Fruit fly (Drosophila melanogaster) whole organism, pupa: ENCODE results near the gene CG34437.
A peak's percentile ranks its signal among the peaks of the same experiment; 100 is the strongest.

Experiments used
- CG10348 ChIP-seq: fragments of 200-800 bp; sonication (Bioruptor generic); IDR thresholded peaks from 2 replicates; pipeline ENCODE4 v1.3.6; 2022; ENCODE audit warnings: missing biosample characterization, missing genetic modification characterization
- CG12605 ChIP-seq: fragments of 200-800 bp; sonication (Bioruptor generic); IDR thresholded peaks from 2 replicates; pipeline ENCODE4 v1.3.6; 2022; ENCODE audit warnings: missing biosample characterization, missing genetic modification characterization
- CG13204 ChIP-seq: fragments of 200-800 bp; sonication (Bioruptor generic); optimal IDR thresholded peaks from 2 replicates; lab custom pipeline; 2018; ENCODE audit warnings: missing biosample characterization, mild to moderate bottlenecking, missing genetic modification characterization, moderate library complexity
- CG14655 ChIP-seq: fragments of 200-800 bp; sonication (Bioruptor generic); optimal IDR thresholded peaks from 3 replicates; lab custom pipeline; 2017; ENCODE audit warnings: mild to moderate bottlenecking, missing biosample characterization, missing genetic modification reagents, missing genetic modification characterization
- CG15710 ChIP-seq: fragments of 200-800 bp; sonication (Bioruptor generic); optimal IDR thresholded peaks from 2 replicates; lab custom pipeline; 2018; ENCODE audit warnings: missing biosample characterization, mild to moderate bottlenecking, missing genetic modification characterization, moderate library complexity
- CG17806 ChIP-seq: fragments of 200-800 bp; sonication (Bioruptor generic); optimal IDR thresholded peaks from 2 replicates; lab custom pipeline; 2018; ENCODE audit warnings: missing biosample characterization, mild to moderate bottlenecking, missing genetic modification characterization, moderate library complexity
- CG32121 ChIP-seq: fragments of 200-800 bp; sonication (Bioruptor generic); IDR thresholded peaks from 2 replicates; pipeline ENCODE4 v1.3.6; 2022; ENCODE audit warnings: missing biosample characterization, missing genetic modification characterization
- CG34367 ChIP-seq: fragments of 200-800 bp; sonication (Bioruptor generic); optimal IDR thresholded peaks from 2 replicates; lab custom pipeline; 2018; ENCODE audit warnings: missing biosample characterization, mild to moderate bottlenecking, missing genetic modification characterization
- CG4496 ChIP-seq: fragments of 200-800 bp; sonication (Bioruptor generic); IDR thresholded peaks from 3 replicates; pipeline ENCODE4 v1.3.6; 2022; ENCODE audit warnings: missing biosample characterization, missing genetic modification characterization
- CG8159 ChIP-seq: fragments of 200-800 bp; sonication (Bioruptor generic); optimal IDR thresholded peaks from 3 replicates; lab custom pipeline; 2018; ENCODE audit warnings: missing biosample characterization, mild to moderate bottlenecking, missing genetic modification characterization, moderate library complexity
- CG8301 ChIP-seq: fragments of 200-800 bp; sonication (Bioruptor generic); optimal IDR thresholded peaks from 2 replicates; lab custom pipeline; 2018; ENCODE audit warnings: missing biosample characterization, mild to moderate bottlenecking, missing genetic modification characterization
- CG9948 ChIP-seq: fragments of 200-800 bp; sonication (Bioruptor generic); optimal IDR thresholded peaks from 2 replicates; lab custom pipeline; 2018; ENCODE audit warnings: missing biosample characterization, mild to moderate bottlenecking, missing genetic modification characterization, moderate library complexity
- D1 ChIP-seq: fragments of 200-800 bp; sonication (Bioruptor generic); optimal IDR thresholded peaks from 2 replicates; lab custom pipeline; 2018; ENCODE audit warnings: missing biosample characterization, mild to moderate bottlenecking, missing genetic modification characterization, moderate library complexity
- EcR ChIP-seq: fragments of 200-800 bp; sonication (Bioruptor generic); optimal IDR thresholded peaks from 3 replicates; lab custom pipeline; 2019; ENCODE audit warnings: missing biosample characterization, missing genetic modification characterization, mild to moderate bottlenecking, moderate library complexity, missing genetic modification reagents
- Ets98B ChIP-seq: fragments of 200-800 bp; sonication (Bioruptor generic); IDR thresholded peaks from 2 replicates; pipeline ENCODE4 v1.3.6; 2022; ENCODE audit warnings: missing biosample characterization, missing genetic modification characterization
- Pif1A ChIP-seq: fragments of 200-800 bp; sonication (Bioruptor generic); optimal IDR thresholded peaks from 3 replicates; lab custom pipeline; 2016; ENCODE audit warnings: missing biosample characterization, missing genetic modification characterization
- Pif1B ChIP-seq: fragments of 200-800 bp; sonication (Bioruptor generic); optimal IDR thresholded peaks from 3 replicates; lab custom pipeline; 2016; ENCODE audit warnings: missing biosample characterization, missing genetic modification characterization
- Snoo ChIP-seq: fragments of 200-800 bp; sonication (Bioruptor generic); optimal IDR thresholded peaks from 3 replicates; lab custom pipeline; 2017; ENCODE audit warnings: missing biosample characterization, mild to moderate bottlenecking, missing genetic modification characterization, inconsistent platforms
- fd96Ca ChIP-seq: fragments of 200-800 bp; sonication (Bioruptor generic); IDR thresholded peaks from 3 replicates; pipeline ENCODE4 v1.3.6; 2022; ENCODE audit warnings: missing biosample characterization, missing genetic modification characterization
- gl ChIP-seq: fragments of 200-800 bp; sonication (Bioruptor generic); optimal IDR thresholded peaks from 2 replicates; lab custom pipeline; 2018; ENCODE audit warnings: missing biosample characterization, mild to moderate bottlenecking, missing genetic modification characterization
- rn ChIP-seq: fragments of 200-800 bp; sonication (Bioruptor generic); IDR thresholded peaks from 2 replicates; pipeline ENCODE4 v1.3.6; 2022; ENCODE audit warnings: missing biosample characterization, missing genetic modification characterization

CG34437 gene

DNA sequence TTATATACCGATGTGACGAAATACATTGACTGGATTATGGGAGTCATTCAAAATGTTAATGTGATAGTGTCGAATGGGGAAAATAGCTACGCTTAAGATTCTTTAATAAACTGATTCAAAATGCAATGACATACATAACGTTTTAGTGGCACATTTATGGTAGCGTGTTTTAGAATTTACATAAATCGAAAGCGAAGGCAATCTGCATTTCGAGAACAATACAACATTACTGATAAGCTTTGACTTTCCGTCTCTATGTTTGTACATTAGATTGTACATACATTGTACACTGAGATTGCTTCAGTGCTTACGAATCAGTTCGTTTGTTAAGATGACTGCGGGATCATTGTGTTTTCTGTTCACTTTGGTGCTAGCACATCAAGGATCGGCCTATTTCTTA lies at the start of gene CG34437:
TSS of gene CG34437 (plus strand) at position 301 of the 400 bp plus-strand sequence.
- TF ChIP-seq CG8301 (tag; lab: Kevin White, UChicago) (no peak), EcR (GFP tag; lab: Kevin White, UChicago) (no peak), Ets98B (GFP tag; lab: Robert Waterston, UW) (no peak), Pif1A (GFP tag; lab: Kevin White, UChicago) (no peak), rn (GFP tag; lab: Robert Waterston, UW) (no peak), Snoo (tag; lab: Kevin White, UChicago) (no peak), gl (tag; lab: Kevin White, UChicago) (no peak)

DNA sequence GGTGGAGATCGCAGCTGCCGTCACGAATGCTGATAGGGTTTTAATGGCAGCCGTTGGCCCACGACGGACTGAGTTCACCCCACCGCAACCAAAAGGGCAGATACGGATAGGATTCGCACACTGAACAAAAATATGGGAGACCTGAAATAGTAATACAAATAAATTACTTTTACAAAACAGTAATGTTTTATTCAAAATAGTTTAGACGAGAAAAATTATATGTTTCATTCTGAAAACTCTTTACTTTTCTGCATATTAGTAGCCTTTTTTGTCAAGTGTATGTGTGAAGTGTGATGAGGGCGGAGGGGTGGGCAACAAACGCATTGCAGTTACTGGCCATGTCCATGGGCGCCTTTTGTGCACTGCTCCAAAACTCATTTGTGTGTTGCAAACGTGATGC lies 47.4 kb upstream of the CG34437 start:
- TF ChIP-seq Pif1A (GFP tag; lab: Kevin White, UChicago) (no peak), gl (tag; lab: Kevin White, UChicago) (no peak), D1 (tag; lab: Kevin White, UChicago) (no peak), fd96Ca (GFP tag; lab: Robert Waterston, UW) (no peak), Ets98B (GFP tag; lab: Robert Waterston, UW) (no peak), CG32121 (GFP tag; lab: Robert Waterston, UW) (no peak), CG17806 (tag; lab: Kevin White, UChicago) (no peak), CG8159 (tag; lab: Kevin White, UChicago) (peak; percentile 40), CG4496 (no peak), CG34367 (tag; lab: Kevin White, UChicago) (peak; percentile 7), CG12605 (GFP tag; lab: Robert Waterston, UW) (no peak), CG9948 (tag; lab: Kevin White, UChicago) (peak; percentile 38), Snoo (tag; lab: Kevin White, UChicago) (no peak), Pif1B (GFP tag; lab: Kevin White, UChicago) (no peak), CG13204 (GFP tag; lab: Kevin White, UChicago) (no peak), CG10348 (GFP tag; lab: Robert Waterston, UW) (no peak), CG15710 (peak; percentile 42), EcR (GFP tag; lab: Kevin White, UChicago) (no peak), CG8301 (tag; lab: Kevin White, UChicago) (no peak), rn (GFP tag; lab: Robert Waterston, UW) (no peak), CG14655 (peak; percentile 26)

DNA sequence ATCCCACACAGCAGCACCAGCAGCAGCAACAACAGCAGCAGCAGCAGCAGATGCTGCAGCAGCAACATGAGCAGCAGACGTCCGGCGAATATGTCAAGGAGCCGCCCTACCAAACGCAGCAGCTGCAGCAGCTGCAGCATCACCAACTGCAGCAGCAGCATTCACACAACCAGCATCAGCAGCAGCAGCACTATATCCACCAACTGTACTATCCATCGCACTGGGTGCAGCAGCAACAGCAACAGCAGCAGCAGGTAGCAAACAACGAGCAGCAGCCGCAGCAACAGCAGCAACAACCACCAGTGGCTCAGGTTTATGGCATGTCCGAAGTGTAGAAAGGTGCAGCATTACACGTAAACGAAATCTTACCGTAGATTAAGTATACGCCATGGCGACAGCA lies 45.7 kb upstream of the CG34437 start:
- TF ChIP-seq CG34367 (tag; lab: Kevin White, UChicago): no peak
- no peak for TF ChIP-seq CG15710
- no peak for TF ChIP-seq CG4496
- no peak for TF ChIP-seq CG9948 (tag; lab: Kevin White, UChicago)
- no peak for TF ChIP-seq CG14655
- no peak for TF ChIP-seq CG10348 (GFP tag; lab: Robert Waterston, UW)
- TF ChIP-seq CG8301 (tag; lab: Kevin White, UChicago): no peak
- no peak for TF ChIP-seq CG8159 (tag; lab: Kevin White, UChicago)
- no peak for TF ChIP-seq fd96Ca (GFP tag; lab: Robert Waterston, UW)
- TF ChIP-seq CG17806 (tag; lab: Kevin White, UChicago): no peak
- TF ChIP-seq CG32121 (GFP tag; lab: Robert Waterston, UW): no peak
- TF ChIP-seq CG13204 (GFP tag; lab: Kevin White, UChicago): no peak
- TF ChIP-seq CG12605 (GFP tag; lab: Robert Waterston, UW): no peak
- no peak for TF ChIP-seq gl (tag; lab: Kevin White, UChicago)
- TF ChIP-seq EcR (GFP tag; lab: Kevin White, UChicago): no peak
- TF ChIP-seq Snoo (tag; lab: Kevin White, UChicago): no peak
- TF ChIP-seq, all 21 proteins: peak for 0

DNA sequence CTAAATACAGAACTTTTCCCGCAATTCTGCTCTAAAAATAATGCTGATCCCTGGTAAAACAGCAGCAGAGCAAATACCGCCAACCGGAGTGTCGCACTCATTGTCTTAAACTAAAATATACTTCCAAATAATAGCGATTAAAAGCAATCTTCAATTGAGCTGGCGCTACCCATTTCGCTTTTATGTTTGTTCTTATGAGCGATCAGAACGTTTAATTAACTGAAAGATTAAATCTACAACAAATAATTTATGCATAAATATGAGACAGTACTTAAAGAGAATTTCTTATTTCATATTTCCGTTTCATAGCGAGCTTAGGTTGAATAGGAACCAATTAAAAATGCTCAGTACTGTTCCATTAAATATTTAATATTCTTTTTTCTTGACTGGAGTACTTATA lies 20.0 kb upstream of the CG34437 start, which contains the start of gene CG43125:
TSS of gene CG43125 (minus strand) at position 101 of the 400 bp plus-strand sequence.
- TF ChIP-seq CG9948 (tag; lab: Kevin White, UChicago): no peak
- TF ChIP-seq CG12605 (GFP tag; lab: Robert Waterston, UW): no peak
- no peak for TF ChIP-seq CG32121 (GFP tag; lab: Robert Waterston, UW)
- no peak for TF ChIP-seq CG17806 (tag; lab: Kevin White, UChicago)
- no peak for TF ChIP-seq Snoo (tag; lab: Kevin White, UChicago)
- no peak for TF ChIP-seq CG10348 (GFP tag; lab: Robert Waterston, UW)
- TF ChIP-seq CG34367 (tag; lab: Kevin White, UChicago): no peak
- TF ChIP-seq Pif1A (GFP tag; lab: Kevin White, UChicago): no peak

DNA sequence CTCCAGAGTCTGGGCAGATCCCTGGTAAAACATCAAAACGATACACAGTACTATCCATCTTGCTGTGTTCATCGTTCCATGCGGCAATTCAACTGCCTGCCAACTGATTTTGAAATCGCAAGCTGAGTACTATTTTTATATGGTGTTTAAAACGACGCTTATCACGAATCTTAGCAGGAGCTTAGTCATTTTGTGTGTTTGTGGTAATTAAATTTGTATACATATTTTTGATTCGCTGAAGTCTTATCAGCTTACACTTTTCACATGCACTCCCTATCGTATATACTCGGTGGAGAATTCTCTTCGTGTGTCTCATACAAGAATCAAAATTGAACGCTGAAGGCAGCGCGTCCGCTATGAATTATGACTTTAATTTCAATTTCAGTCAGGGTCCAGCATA lies 18.8 kb upstream of the CG34437 start, which contains the start of gene CG43124:
TSS of gene CG43124 (minus strand) at position 101 of the 400 bp plus-strand sequence.
- TF ChIP-seq CG9948 (tag; lab: Kevin White, UChicago) (no peak), CG34367 (tag; lab: Kevin White, UChicago) (no peak), CG8159 (tag; lab: Kevin White, UChicago) (no peak), CG17806 (tag; lab: Kevin White, UChicago) (no peak), CG12605 (GFP tag; lab: Robert Waterston, UW) (no peak), CG15710 (no peak), CG10348 (GFP tag; lab: Robert Waterston, UW) (no peak), fd96Ca (GFP tag; lab: Robert Waterston, UW) (no peak), Ets98B (GFP tag; lab: Robert Waterston, UW) (no peak), rn (GFP tag; lab: Robert Waterston, UW) (no peak), CG4496 (no peak), gl (tag; lab: Kevin White, UChicago) (no peak), Snoo (tag; lab: Kevin White, UChicago) (no peak), Pif1B (GFP tag; lab: Kevin White, UChicago) (no peak), CG8301 (tag; lab: Kevin White, UChicago) (no peak), D1 (tag; lab: Kevin White, UChicago) (no peak), CG13204 (GFP tag; lab: Kevin White, UChicago) (no peak), CG14655 (no peak)
